Fruit fly (Drosophila melanogaster): ENCODE results near the gene CG5078.

DNA sequence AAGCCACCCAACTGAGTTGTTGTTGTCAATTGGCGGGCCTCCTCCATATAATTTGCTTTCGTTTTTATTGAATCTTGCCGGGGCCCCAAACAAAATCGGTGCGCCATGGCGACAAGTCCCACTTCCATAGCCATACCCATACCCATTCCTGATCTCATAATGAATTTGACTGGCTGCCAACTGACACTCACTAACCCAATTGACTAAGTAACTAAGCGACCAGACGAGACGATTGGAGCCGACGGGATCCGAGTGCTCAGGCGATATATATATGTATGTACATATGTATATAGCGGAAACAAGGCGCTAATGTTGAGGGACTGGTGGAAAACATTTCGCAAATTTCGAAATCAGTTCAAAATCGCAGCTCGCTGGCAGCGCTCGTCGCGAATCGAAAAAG lies 39.2 kb upstream of the CG5078 start, which contains the start of gene Tdh:
- TF ChIP-seq CG8478 (optimal IDR thresholded peaks at IDR 0.05), result no peak
- TF ChIP-seq CTCF (optimal IDR thresholded peaks at IDR 0.05), result no peak
